Fruit fly (Drosophila melanogaster) whole organism, embryonic: ENCODE results near the gene CG3294.

ENCODE experiments used
- BtbVII ChIP-seq: fragments of 200-800 bp; sonication (Bioruptor generic); optimal IDR thresholded peaks from 3 replicates; lab custom pipeline; 2017; ENCODE audit warnings: missing biosample characterization, mild to moderate bottlenecking, missing genetic modification characterization
- C15 ChIP-seq: fragments of 200-800 bp; sonication (Bioruptor generic); IDR thresholded peaks from 3 replicates; pipeline ENCODE4 v1.3.6; 2022; ENCODE audit warnings: missing biosample characterization, missing genetic modification characterization
- CG10147 ChIP-seq: fragments of 200-800 bp; sonication (Bioruptor generic); optimal IDR thresholded peaks from 2 replicates; lab custom pipeline; 2019; ENCODE audit warnings: missing biosample characterization, mild to moderate bottlenecking, missing genetic modification characterization, moderate library complexity
- CG13287 ChIP-seq: fragments of 200-800 bp; sonication (Bioruptor generic); IDR thresholded peaks from 2 replicates; pipeline ENCODE4 v1.3.6; 2022; ENCODE audit warnings: missing biosample characterization, missing genetic modification characterization; ENCODE audit not compliant: partially characterized antibody
- CG13424 ChIP-seq: fragments of 200-800 bp; sonication (Bioruptor generic); optimal IDR thresholded peaks from 2 replicates; lab custom pipeline; 2019; ENCODE audit warnings: missing biosample characterization, mild to moderate bottlenecking, missing genetic modification characterization, moderate library complexity
- CG14441 ChIP-seq: fragments of 200-800 bp; sonication (Bioruptor generic); IDR thresholded peaks from 2 replicates; pipeline ENCODE4 v1.3.6; 2022; ENCODE audit warnings: missing biosample characterization, missing genetic modification characterization
- CG15479 ChIP-seq: fragments of 200-800 bp; sonication (Bioruptor generic); optimal IDR thresholded peaks from 3 replicates; lab custom pipeline; 2019; ENCODE audit warnings: missing biosample characterization, mild to moderate bottlenecking, missing genetic modification characterization, moderate library complexity
- CG17385 ChIP-seq: fragments of 200-800 bp; sonication (Bioruptor generic); optimal IDR thresholded peaks from 3 replicates; lab custom pipeline; 2018; ENCODE audit warnings: missing biosample characterization, mild to moderate bottlenecking, missing genetic modification characterization
- CG17568 ChIP-seq: fragments of 200-800 bp; sonication (Bioruptor generic); optimal IDR thresholded peaks from 2 replicates; lab custom pipeline; 2018; ENCODE audit warnings: missing biosample characterization, mild to moderate bottlenecking, missing genetic modification characterization, moderate library complexity
- CG2129 ChIP-seq: fragments of 200-800 bp; sonication (Bioruptor generic); IDR thresholded peaks from 2 replicates; pipeline ENCODE4 v1.3.6; 2022; ENCODE audit warnings: missing biosample characterization, missing genetic modification characterization; ENCODE audit not compliant: partially characterized antibody
- CG34376 ChIP-seq: fragments of 200-800 bp; sonication (Bioruptor generic); optimal IDR thresholded peaks from 2 replicates; lab custom pipeline; 2018; ENCODE audit warnings: missing biosample characterization, mild to moderate bottlenecking, missing genetic modification characterization
- CG34422 ChIP-seq: fragments of 200-800 bp; sonication (Bioruptor generic); IDR thresholded peaks from 3 replicates; pipeline ENCODE4 v1.3.6; 2022; ENCODE audit warnings: missing biosample characterization, missing genetic modification characterization
- CG3995 ChIP-seq: fragments of 200-800 bp; sonication (Bioruptor generic); optimal IDR thresholded peaks from 3 replicates; lab custom pipeline; 2016; ENCODE audit warnings: missing biosample characterization, missing genetic modification characterization
- CG43689 ChIP-seq: fragments of 200-800 bp; sonication (Bioruptor generic); IDR thresholded peaks from 2 replicates; pipeline ENCODE4 v1.3.6; 2022; ENCODE audit warnings: missing biosample characterization, missing genetic modification characterization
- CG4424 ChIP-seq: fragments of 200-800 bp; sonication (Bioruptor generic); optimal IDR thresholded peaks from 3 replicates; lab custom pipeline; 2016; ENCODE audit warnings: missing biosample characterization, missing genetic modification characterization
- CG6175 ChIP-seq: fragments of 200-800 bp; sonication (Bioruptor generic); IDR thresholded peaks from 3 replicates; pipeline ENCODE4 v1.3.6; 2022; ENCODE audit warnings: missing biosample characterization, missing genetic modification characterization
- CG7271 ChIP-seq: fragments of 200-800 bp; sonication (Bioruptor generic); optimal IDR thresholded peaks from 2 replicates; lab custom pipeline; 2018; ENCODE audit warnings: missing biosample characterization, mild to moderate bottlenecking, missing genetic modification characterization, moderate library complexity
- CG8359 ChIP-seq: fragments of 200-800 bp; sonication (Bioruptor generic); optimal IDR thresholded peaks from 2 replicates; lab custom pipeline; 2017; ENCODE audit warnings: missing biosample characterization, mild to moderate bottlenecking, missing genetic modification characterization, borderline replicate concordance
- CG9797 ChIP-seq: fragments of 200-800 bp; sonication (Bioruptor generic); optimal IDR thresholded peaks from 3 replicates; lab custom pipeline; 2018; ENCODE audit warnings: missing biosample characterization, mild to moderate bottlenecking, missing genetic modification characterization
- CG9876 ChIP-seq: fragments of 200-800 bp; sonication (Bioruptor generic); optimal IDR thresholded peaks from 2 replicates; lab custom pipeline; 2016; ENCODE audit warnings: missing biosample characterization, missing genetic modification characterization
- Dfd ChIP-seq, 2 experiments: fragments of >200 bp; optimal IDR thresholded peaks; 2 replicates each; lab custom pipeline; 2017; ENCODE audit warnings: missing biosample characterization in 2 of 2, missing genetic modification characterization in 2 of 2
- ERR ChIP-seq: fragments of 200-800 bp; sonication (Bioruptor generic); optimal IDR thresholded peaks from 2 replicates; lab custom pipeline; 2016; ENCODE audit warnings: missing biosample characterization, missing genetic modification characterization
- Ets65A ChIP-seq: fragments of 200-800 bp; sonication (Bioruptor generic); peaks from one replicate; lab custom pipeline; 2016; ENCODE audit warnings: missing biosample characterization, missing genetic modification characterization
- HLH3B ChIP-seq: fragments of 200-800 bp; sonication (Bioruptor generic); IDR thresholded peaks from 2 replicates; pipeline ENCODE4 v1.3.6; 2022; ENCODE audit warnings: missing biosample characterization, missing genetic modification characterization
- Hey ChIP-seq: fragments of 200-800 bp; sonication (Bioruptor generic); optimal IDR thresholded peaks from 3 replicates; lab custom pipeline; 2018; ENCODE audit warnings: missing biosample characterization, mild to moderate bottlenecking, missing genetic modification characterization
- HmgZ ChIP-seq: fragments of 200-800 bp; sonication (Bioruptor generic); optimal IDR thresholded peaks from 2 replicates; lab custom pipeline; 2018; ENCODE audit warnings: missing biosample characterization, mild to moderate bottlenecking, missing genetic modification characterization
- Jarid2 ChIP-seq: fragments of 200-800 bp; sonication (Bioruptor generic); optimal IDR thresholded peaks from 3 replicates; lab custom pipeline; 2017; ENCODE audit warnings: mild to moderate bottlenecking, missing biosample characterization, missing genetic modification reagents, missing genetic modification characterization
- Lim3 ChIP-seq: fragments of 200-800 bp; sonication (Bioruptor generic); IDR thresholded peaks from 2 replicates; pipeline ENCODE4 v1.3.6; 2022; ENCODE audit warnings: missing biosample characterization, missing genetic modification characterization
- Lpt ChIP-seq: fragments of >200 bp; optimal IDR thresholded peaks from 2 replicates; lab custom pipeline; 2018; ENCODE audit warnings: missing biosample characterization, missing genetic modification characterization
- MESR4 ChIP-seq: fragments of 200-800 bp; sonication (Bioruptor generic); optimal IDR thresholded peaks from 2 replicates; lab custom pipeline; 2018; ENCODE audit warnings: missing biosample characterization, mild to moderate bottlenecking, missing genetic modification characterization, moderate library complexity
- NfI ChIP-seq: fragments of 200-800 bp; sonication (Bioruptor generic); optimal IDR thresholded peaks from 3 replicates; lab custom pipeline; 2018; ENCODE audit warnings: missing biosample characterization, mild to moderate bottlenecking, missing genetic modification characterization, moderate library complexity
- Rx ChIP-seq: fragments of 200-800 bp; sonication (Bioruptor generic); IDR thresholded peaks from 2 replicates; pipeline ENCODE4 v1.3.6; 2022; ENCODE audit warnings: missing biosample characterization, missing genetic modification characterization
- Scr ChIP-seq: fragments of 200-800 bp; sonication (Bioruptor generic); IDR thresholded peaks from 2 replicates; pipeline ENCODE4 v1.3.6; 2022; ENCODE audit warnings: missing biosample characterization, missing genetic modification characterization; ENCODE audit not compliant: partially characterized antibody
- Sox100B ChIP-seq: fragments of 200-800 bp; sonication (Bioruptor generic); optimal IDR thresholded peaks from 3 replicates; lab custom pipeline; 2018; ENCODE audit warnings: missing biosample characterization, mild to moderate bottlenecking, missing genetic modification characterization
- al ChIP-seq: fragments of 200-800 bp; sonication (Bioruptor generic); IDR thresholded peaks from 2 replicates; pipeline ENCODE4 v1.3.6; 2022; ENCODE audit warnings: missing biosample characterization, missing genetic modification characterization
- ash1 ChIP-seq: fragments of 200-800 bp; sonication (Bioruptor generic); optimal IDR thresholded peaks from 2 replicates; lab custom pipeline; 2018; ENCODE audit warnings: missing biosample characterization, mild to moderate bottlenecking, missing genetic modification characterization
- crc ChIP-seq: fragments of 200-800 bp; sonication (Bioruptor generic); optimal IDR thresholded peaks from 2 replicates; lab custom pipeline; 2016; ENCODE audit warnings: missing biosample characterization, missing genetic modification characterization
- emc ChIP-seq: fragments of 200-800 bp; sonication (Bioruptor generic); optimal IDR thresholded peaks from 2 replicates; lab custom pipeline; 2016; ENCODE audit warnings: missing biosample characterization, missing genetic modification characterization
- ftz-f1 ChIP-seq: fragments of 200-800 bp; sonication (Bioruptor generic); optimal IDR thresholded peaks from 2 replicates; lab custom pipeline; 2016; ENCODE audit warnings: missing biosample characterization, missing genetic modification characterization
- gt ChIP-seq: fragments of 200-800 bp; sonication (Bioruptor generic); IDR thresholded peaks from 2 replicates; pipeline ENCODE4 v1.3.6; 2022; ENCODE audit warnings: missing biosample characterization, missing genetic modification characterization
- her ChIP-seq: fragments of 200-800 bp; sonication (Bioruptor generic); optimal IDR thresholded peaks from 2 replicates; lab custom pipeline; 2016; ENCODE audit warnings: missing biosample characterization, missing genetic modification characterization
- jumu ChIP-seq: fragments of 200-800 bp; sonication (Bioruptor generic); optimal IDR thresholded peaks from 3 replicates; lab custom pipeline; 2016; ENCODE audit warnings: missing biosample characterization, missing genetic modification characterization
- ken ChIP-seq: fragments of 200-800 bp; sonication (Bioruptor generic); IDR thresholded peaks from 3 replicates; pipeline ENCODE4 v1.3.6; 2022; ENCODE audit warnings: missing biosample characterization, missing genetic modification characterization
- lbe ChIP-seq: fragments of 200-800 bp; sonication (Bioruptor generic); optimal IDR thresholded peaks from 2 replicates; lab custom pipeline; 2016; ENCODE audit warnings: missing biosample characterization, mild to moderate bottlenecking, missing genetic modification characterization
- lov ChIP-seq, 2 experiments: fragments of 200-800 bp in 1 of 2; fragments of >200 bp in 1 of 2; sonication (Bioruptor generic) in 1 of 2; IDR thresholded peaks in 1 of 2; optimal IDR thresholded peaks in 1 of 2; 2 replicates in 1 of 2; 3 replicates in 1 of 2; pipeline versions ENCODE4 v1.3.6 to Lab custom; 2017 to 2022; ENCODE audit warnings: missing biosample characterization in 1 of 2, missing genetic modification characterization in 1 of 2
- maf-S ChIP-seq: fragments of 200-800 bp; sonication (Bioruptor generic); optimal IDR thresholded peaks from 2 replicates; lab custom pipeline; 2016; ENCODE audit warnings: missing biosample characterization, missing genetic modification characterization
- org-1 ChIP-seq: fragments of 200-800 bp; sonication (Bioruptor generic); optimal IDR thresholded peaks from 2 replicates; lab custom pipeline; 2017; ENCODE audit warnings: missing biosample characterization, missing genetic modification characterization
- pfk ChIP-seq: fragments of 200-800 bp; sonication (Bioruptor generic); optimal IDR thresholded peaks from 2 replicates; lab custom pipeline; 2018; ENCODE audit warnings: missing biosample characterization, mild to moderate bottlenecking, missing genetic modification characterization, moderate library complexity
- phol ChIP-seq: fragments of 200-800 bp; sonication (Bioruptor generic); optimal IDR thresholded peaks from 3 replicates; lab custom pipeline; 2018; ENCODE audit warnings: missing biosample characterization, mild to moderate bottlenecking, missing genetic modification characterization, moderate library complexity
- prd ChIP-seq, 3 experiments: fragments of >200 bp in 2 of 3; fragments of 200-800 bp in 1 of 3; sonication (Bioruptor generic) in 1 of 3; optimal IDR thresholded peaks in 2 of 3; IDR thresholded peaks in 1 of 3; 2 replicates in 2 of 3; 3 replicates in 1 of 3; pipeline versions ENCODE4 v1.3.6 to Lab custom; 2017 to 2022; ENCODE audit warnings: missing biosample characterization in 1 of 3, missing genetic modification characterization in 1 of 3

Gene CG3294

dm6 chr2L:4810044-4810609 is 15.8 kb downstream of the CG3294 start (continued):
- TF ChIP-seq CG17385 (GFP tag; lab: Kevin White, UChicago), result peak; percentile 16
- no peak for TF ChIP-seq CG2129 (GFP tag; lab: Robert Waterston, UW)
- no peak for TF ChIP-seq maf-S (GFP tag; lab: Kevin White, UChicago)
- TF ChIP-seq CG3995, result no peak
- TF ChIP-seq NfI (GFP tag; lab: Kevin White, UChicago), result peak; percentile 60
- no peak for TF ChIP-seq CG6175 (GFP tag; lab: Robert Waterston, UW)
- no peak for TF ChIP-seq BtbVII (GFP tag; lab: Kevin White, UChicago)
- TF ChIP-seq gt (GFP tag; lab: Robert Waterston, UW), result no peak
- TF ChIP-seq CG13287 (GFP tag; lab: Robert Waterston, UW), result peak; percentile 76
- peak; percentile 98 for TF ChIP-seq CG34422
- peak; percentile 36 for TF ChIP-seq Ets65A (GFP tag; lab: Kevin White, UChicago)
- TF ChIP-seq CG7271, result no peak
- peak; percentile 65 for TF ChIP-seq Jarid2
- TF ChIP-seq ERR, result peak; percentile 16
- TF ChIP-seq CG15479 (GFP tag; lab: Kevin White, UChicago), result no peak
- no peak for TF ChIP-seq emc (GFP tag; lab: Kevin White, UChicago)
- peak; percentile 89 for TF ChIP-seq HmgZ (tag; lab: Kevin White, UChicago)
- TF ChIP-seq Dfd (GFP tag; optimal IDR thresholded peaks at IDR 0.05; lab: Kevin White, UChicago), result no peak
- peak; percentile 63 for TF ChIP-seq CG13424 (tag; lab: Kevin White, UChicago)
- 0 out of 2 replicates have a peak, but pooled peaks have one; percentile 10 for TF ChIP-seq al (GFP tag; lab: Robert Waterston, UW)
- TF ChIP-seq CG10147, result peak; percentile 55
- TF ChIP-seq pfk (GFP tag; lab: Kevin White, UChicago), result no peak
- no peak for TF ChIP-seq C15
- TF ChIP-seq HLH3B (GFP tag; lab: Robert Waterston, UW), result no peak
- no peak for TF ChIP-seq CG9797
- TF ChIP-seq ken (GFP tag; lab: Robert Waterston, UW), result no peak
- TF ChIP-seq CG8359 (GFP tag; lab: Kevin White, UChicago), result no peak
- TF ChIP-seq CG17568 (GFP tag; lab: Kevin White, UChicago), result no peak
- no peak for TF ChIP-seq Hey (tag; lab: Kevin White, UChicago)
- TF ChIP-seq jumu (GFP tag; lab: Kevin White, UChicago), result peak; percentile 1
- TF ChIP-seq lov (optimal IDR thresholded peaks at IDR 0.05; lab: Kevin White, UChicago), result no peak
- TF ChIP-seq lov (GFP tag; IDR thresholded peaks at IDR 0.05; lab: Robert Waterston, UW), result no peak
- no peak for TF ChIP-seq Sox100B (GFP tag; lab: Kevin White, UChicago)
- TF ChIP-seq her, result peak; percentile 44
- TF ChIP-seq CG4424 (GFP tag; lab: Kevin White, UChicago), result peak; percentile 42
- no peak for TF ChIP-seq Lpt (GFP tag; lab: Kevin White, UChicago)
- peak; percentile 91 for TF ChIP-seq ftz-f1 (GFP tag; lab: Kevin White, UChicago)
- TF ChIP-seq ash1 (GFP tag; lab: Kevin White, UChicago), result no peak
- TF ChIP-seq CG34376 (GFP tag; lab: Kevin White, UChicago), result no peak
- TF ChIP-seq org-1 (GFP tag; lab: Kevin White, UChicago), result no peak
- TF ChIP-seq CG43689, result no peak
- TF ChIP-seq lbe (GFP tag; lab: Kevin White, UChicago), result peak; percentile 17
- TF ChIP-seq Scr (GFP tag; lab: Robert Waterston, UW), result peak; percentile 51
- no peak for TF ChIP-seq CG14441
- no peak for TF ChIP-seq Lim3 (GFP tag; lab: Robert Waterston, UW)
- no peak for TF ChIP-seq Rx (GFP tag; lab: Robert Waterston, UW)
- no peak for TF ChIP-seq MESR4 (GFP tag; lab: Kevin White, UChicago)
- peak; percentile 38 for TF ChIP-seq phol (tag; lab: Kevin White, UChicago)
- no peak for TF ChIP-seq prd (optimal IDR thresholded peaks at IDR 0.05; lab: Kevin White, UChicago)
- TF ChIP-seq prd (GFP tag; IDR thresholded peaks at IDR 0.05; lab: Robert Waterston, UW), result peak; percentile 26; the same call in 1 of the 3 replicates
- TF ChIP-seq CG9876 (GFP tag; lab: Kevin White, UChicago), result no peak
- TF ChIP-seq crc (GFP tag; lab: Kevin White, UChicago), result no peak
